Fruit fly (Drosophila melanogaster) whole organism, embryonic: ENCODE measurements around the gene Ykt6.

Source experiments
- CG10979 ChIP-seq: fragments of 200-800 bp; sonication (Bioruptor generic); optimal IDR thresholded peaks from 2 replicates; lab custom pipeline; 2018; ENCODE audit warnings: missing biosample characterization, mild to moderate bottlenecking, missing genetic modification characterization, moderate library complexity
- CG11504 ChIP-seq: fragments of 200-800 bp; sonication (Bioruptor generic); optimal IDR thresholded peaks from 3 replicates; lab custom pipeline; 2019; ENCODE audit warnings: missing biosample characterization, mild to moderate bottlenecking, missing genetic modification characterization, moderate library complexity
- CG11560 ChIP-seq: fragments of 200-800 bp; sonication (Bioruptor generic); IDR thresholded peaks from 3 replicates; pipeline ENCODE4 v1.3.6; 2022; ENCODE audit warnings: missing biosample characterization, missing genetic modification characterization
- CG11695 ChIP-seq: fragments of 200-800 bp; sonication (Bioruptor generic); IDR thresholded peaks from 3 replicates; pipeline ENCODE4 v1.3.6; 2022; ENCODE audit warnings: missing biosample characterization, missing genetic modification characterization
- CG12942 ChIP-seq: fragments of 200-800 bp; sonication (Bioruptor generic); optimal IDR thresholded peaks from 3 replicates; lab custom pipeline; 2016; ENCODE audit warnings: missing biosample characterization, missing genetic modification characterization
- CG17568 ChIP-seq: fragments of 200-800 bp; sonication (Bioruptor generic); optimal IDR thresholded peaks from 2 replicates; lab custom pipeline; 2018; ENCODE audit warnings: missing biosample characterization, mild to moderate bottlenecking, missing genetic modification characterization, moderate library complexity
- CG17829 ChIP-seq: fragments of 200-800 bp; optimal IDR thresholded peaks from 2 replicates; lab custom pipeline; 2019; ENCODE audit warnings: missing biosample characterization, mild to moderate bottlenecking, missing genetic modification characterization, moderate library complexity
- CG18262 ChIP-seq: fragments of 200-800 bp; optimal IDR thresholded peaks from 3 replicates; lab custom pipeline; 2019; ENCODE audit warnings: missing biosample characterization, mild to moderate bottlenecking, missing genetic modification characterization, moderate library complexity
- CG2712 ChIP-seq: fragments of 200-800 bp; optimal IDR thresholded peaks from 3 replicates; lab custom pipeline; 2019; ENCODE audit warnings: missing biosample characterization, mild to moderate bottlenecking, missing genetic modification characterization, moderate library complexity
- CG3163 ChIP-seq: fragments of 200-800 bp; sonication (Bioruptor generic); optimal IDR thresholded peaks from 3 replicates; lab custom pipeline; 2016; ENCODE audit warnings: missing biosample characterization, missing genetic modification characterization
- CG43689 ChIP-seq: fragments of 200-800 bp; sonication (Bioruptor generic); IDR thresholded peaks from 2 replicates; pipeline ENCODE4 v1.3.6; 2022; ENCODE audit warnings: missing biosample characterization, missing genetic modification characterization
- CG8281 ChIP-seq: fragments of 200-800 bp; sonication (Bioruptor generic); optimal IDR thresholded peaks from 2 replicates; lab custom pipeline; 2018; ENCODE audit warnings: missing biosample characterization, mild to moderate bottlenecking, missing genetic modification characterization, moderate library complexity
- CG8944 ChIP-seq: fragments of 200-800 bp; sonication (Bioruptor generic); optimal IDR thresholded peaks from 3 replicates; lab custom pipeline; 2016; ENCODE audit warnings: missing biosample characterization, missing genetic modification characterization
- Dad ChIP-seq: fragments of 200-800 bp; sonication (Bioruptor generic); optimal IDR thresholded peaks from 3 replicates; lab custom pipeline; 2016; ENCODE audit warnings: missing biosample characterization, missing genetic modification characterization
- Ets65A ChIP-seq: fragments of 200-800 bp; sonication (Bioruptor generic); peaks from one replicate; lab custom pipeline; 2016; ENCODE audit warnings: missing biosample characterization, missing genetic modification characterization
- H15 ChIP-seq: fragments of 200-800 bp; sonication (Bioruptor generic); IDR thresholded peaks from 3 replicates; pipeline ENCODE4 v1.3.6; 2022; ENCODE audit warnings: missing biosample characterization, missing genetic modification characterization
- HLHmδ ChIP-seq: fragments of 200-800 bp; sonication (Bioruptor generic); optimal IDR thresholded peaks from 2 replicates; lab custom pipeline; 2018; ENCODE audit warnings: missing biosample characterization, mild to moderate bottlenecking, missing genetic modification characterization, moderate library complexity
- Hr78 ChIP-seq, 2 experiments: fragments of 200-800 bp in 1 of 2; fragments of >200 bp in 1 of 2; sonication (Bioruptor generic) in 1 of 2; optimal IDR thresholded peaks; 2 replicates each; lab custom pipeline; 2017 to 2019; ENCODE audit warnings: missing biosample characterization in 2 of 2, missing genetic modification characterization in 2 of 2, mild to moderate bottlenecking in 1 of 2, moderate library complexity in 1 of 2
- Hsf ChIP-seq: fragments of 200-800 bp; sonication (Bioruptor generic); optimal IDR thresholded peaks from 3 replicates; lab custom pipeline; 2016; ENCODE audit warnings: missing biosample characterization, missing genetic modification characterization
- Neu2 ChIP-seq: fragments of 200-800 bp; sonication (Bioruptor generic); optimal IDR thresholded peaks from 3 replicates; lab custom pipeline; 2016; ENCODE audit warnings: missing biosample characterization, missing genetic modification characterization, borderline replicate concordance
- Opbp ChIP-seq: fragments of 200-800 bp; sonication (Bioruptor generic); IDR thresholded peaks from 3 replicates; pipeline ENCODE4 v1.3.6; 2022; ENCODE audit warnings: missing biosample characterization, missing genetic modification characterization; ENCODE audit not compliant: partially characterized antibody
- Rfx ChIP-seq: fragments of 200-800 bp; sonication (Bioruptor generic); IDR thresholded peaks from 2 replicates; pipeline ENCODE4 v1.3.6; 2022; ENCODE audit warnings: missing biosample characterization, missing genetic modification characterization
- Sry-β ChIP-seq: fragments of 200-800 bp; sonication (Bioruptor generic); optimal IDR thresholded peaks from 2 replicates; lab custom pipeline; 2018; ENCODE audit warnings: missing biosample characterization, mild to moderate bottlenecking, missing genetic modification characterization, moderate library complexity
- Usf ChIP-seq: fragments of 200-800 bp; sonication (Bioruptor generic); optimal IDR thresholded peaks from 2 replicates; lab custom pipeline; 2017; ENCODE audit warnings: missing genotype, missing biosample characterization, missing genetic modification characterization
- ac ChIP-seq: fragments of 200-800 bp; sonication (Bioruptor generic); optimal IDR thresholded peaks from 3 replicates; lab custom pipeline; 2017; ENCODE audit warnings: missing biosample characterization, mild to moderate bottlenecking, missing genetic modification characterization
- al ChIP-seq: fragments of 200-800 bp; sonication (Bioruptor generic); IDR thresholded peaks from 2 replicates; pipeline ENCODE4 v1.3.6; 2022; ENCODE audit warnings: missing biosample characterization, missing genetic modification characterization
- bigmax ChIP-seq: fragments of 200-800 bp; sonication (Bioruptor generic); optimal IDR thresholded peaks from 2 replicates; lab custom pipeline; 2018; ENCODE audit warnings: missing biosample characterization, mild to moderate bottlenecking, missing genetic modification characterization
- cato ChIP-seq: fragments of 200-800 bp; sonication (Bioruptor generic); optimal IDR thresholded peaks from 2 replicates; lab custom pipeline; 2016; ENCODE audit warnings: missing biosample characterization, missing genetic modification characterization, borderline replicate concordance
- ci ChIP-seq: fragments of 200-800 bp; sonication (Bioruptor generic); IDR thresholded peaks from 3 replicates; pipeline ENCODE4 v1.3.6; 2022; ENCODE audit warnings: missing biosample characterization, missing genetic modification characterization
- dm ChIP-seq: fragments of 200-800 bp; sonication (Bioruptor generic); optimal IDR thresholded peaks from 3 replicates; lab custom pipeline; 2016; ENCODE audit warnings: missing biosample characterization, missing genetic modification characterization
- eve ChIP-seq, 2 experiments: fragments of >200 bp; optimal IDR thresholded peaks; 2 replicates each; lab custom pipeline; 2017; ENCODE audit warnings: missing biosample characterization in 2 of 2, missing genetic modification characterization in 2 of 2
- gce ChIP-seq: fragments of 200-800 bp; sonication (Bioruptor generic); IDR thresholded peaks from 3 replicates; pipeline ENCODE4 v1.3.6; 2022; ENCODE audit warnings: missing biosample characterization, missing genetic modification characterization
- grn ChIP-seq: fragments of 200-800 bp; sonication (Bioruptor generic); optimal IDR thresholded peaks from 3 replicates; lab custom pipeline; 2017; ENCODE audit warnings: missing biosample characterization, missing genetic modification characterization
- ham ChIP-seq: fragments of 200-800 bp; sonication (Bioruptor generic); IDR thresholded peaks from 2 replicates; pipeline ENCODE4 v1.3.6; 2022; ENCODE audit warnings: missing biosample characterization, missing genetic modification characterization
- jumu ChIP-seq: fragments of 200-800 bp; sonication (Bioruptor generic); optimal IDR thresholded peaks from 3 replicates; lab custom pipeline; 2016; ENCODE audit warnings: missing biosample characterization, missing genetic modification characterization
- onecut ChIP-seq: fragments of 200-800 bp; sonication (Bioruptor generic); IDR thresholded peaks from 2 replicates; pipeline ENCODE4 v1.3.6; 2022; ENCODE audit warnings: missing biosample characterization, missing genetic modification characterization
- pfk ChIP-seq: fragments of 200-800 bp; sonication (Bioruptor generic); optimal IDR thresholded peaks from 2 replicates; lab custom pipeline; 2018; ENCODE audit warnings: missing biosample characterization, mild to moderate bottlenecking, missing genetic modification characterization, moderate library complexity
- sens ChIP-seq: fragments of 200-800 bp; sonication (Bioruptor generic); peaks from one replicate; lab custom pipeline; 2016; ENCODE audit warnings: missing biosample characterization, missing genetic modification characterization
- slou ChIP-seq: fragments of 200-800 bp; sonication (Bioruptor generic); optimal IDR thresholded peaks from 3 replicates; lab custom pipeline; 2016; ENCODE audit warnings: missing biosample characterization, missing genetic modification characterization
- slp2 ChIP-seq: fragments of 200-800 bp; sonication (Bioruptor generic); optimal IDR thresholded peaks from 2 replicates; lab custom pipeline; 2016; ENCODE audit warnings: missing biosample characterization, missing genetic modification characterization
- sna ChIP-seq: fragments of 200-800 bp; sonication (Bioruptor generic); IDR thresholded peaks from 2 replicates; pipeline ENCODE4 v1.3.6; 2022; ENCODE audit warnings: missing biosample characterization, missing genetic modification characterization; ENCODE audit not compliant: partially characterized antibody
- stc ChIP-seq: fragments of 200-800 bp; sonication (Bioruptor generic); IDR thresholded peaks from 2 replicates; pipeline ENCODE4 v1.3.6; 2022; ENCODE audit warnings: missing biosample characterization, missing genetic modification characterization
- unpg ChIP-seq: fragments of 200-800 bp; sonication (Bioruptor generic); optimal IDR thresholded peaks from 3 replicates; lab custom pipeline; 2018; ENCODE audit warnings: missing biosample characterization, mild to moderate bottlenecking, missing genetic modification characterization, moderate library complexity
- vfl ChIP-seq: fragments of 200-800 bp; sonication (Bioruptor generic); optimal IDR thresholded peaks from 2 replicates; lab custom pipeline; 2016; ENCODE audit warnings: missing biosample characterization, missing genetic modification characterization
- wdn ChIP-seq: fragments of 200-800 bp; sonication (Bioruptor generic); IDR thresholded peaks from 2 replicates; pipeline ENCODE4 v1.3.6; 2022; ENCODE audit warnings: missing biosample characterization, missing genetic modification characterization

Ykt6 gene

dm6 chrX:7893411-7894122 lies 26.6 kb upstream of the Ykt6 start, which contains the start of the genes CG45089, ND-MNLL and p115 (continued):
- TF ChIP-seq al (peak; percentile 46; the same call in 1 of the 2 replicates), CG12942 (GFP tag; lab: Kevin White, UChicago) (peak; percentile 48), onecut (GFP tag; lab: Robert Waterston, UW) (0 out of 2 replicates have a peak, but pooled peaks have one; percentile 6), HLHmδ (GFP tag; lab: Kevin White, UChicago) (no peak), CG11560 (tag; lab: Robert Waterston, UW) (no peak), Usf (no peak), CG3163 (GFP tag; lab: Kevin White, UChicago) (no peak), ci (GFP tag; lab: Robert Waterston, UW) (no peak), Hsf (GFP tag; lab: Kevin White, UChicago) (peak; percentile 48), gce (GFP tag; lab: Robert Waterston, UW) (no peak), CG17568 (GFP tag; lab: Kevin White, UChicago) (no peak), Dad (GFP tag; lab: Kevin White, UChicago) (peak; percentile 4), vfl (peak; percentile 45), CG2712 (tag; lab: Kevin White, UChicago) (peak; percentile 81)

dm6 chrX:7900659-7901058 lies 19.6 kb upstream of the Ykt6 start:
- TF ChIP-seq jumu (GFP tag; lab: Kevin White, UChicago) (no peak), sens (peak; percentile 53), Ets65A (peak; percentile 65), Opbp (GFP tag; lab: Robert Waterston, UW) (0 out of 3 replicates have a peak, but pooled peaks have one; percentile 10), wdn (no peak)

dm6 chrX:7901153-7902038 lies 18.8 kb upstream of the Ykt6 start, which contains the start of the genes RpS6 and bys:
Gene RpS6 (minus strand): TSS chrX:7901331.
Gene bys (plus strand): TSS chrX:7901880.
- TF ChIP-seq Sry-β: peak; percentile 16
- no peak for TF ChIP-seq eve (GFP tag; optimal IDR thresholded peaks at IDR 0.05; lab: Kevin White, UChicago)
- peak; percentile 7 for TF ChIP-seq bigmax
- TF ChIP-seq CG18262: peak; percentile 30
- TF ChIP-seq Rfx (GFP tag; lab: Robert Waterston, UW): peak; percentile 79
- no peak for TF ChIP-seq Neu2 (GFP tag; lab: Kevin White, UChicago)
- no peak for TF ChIP-seq cato (GFP tag; lab: Kevin White, UChicago)
- no peak for TF ChIP-seq grn
- peak; percentile 2 for TF ChIP-seq CG10979
- TF ChIP-seq CG17829 (tag; lab: Kevin White, UChicago): peak; percentile 12
- no peak for TF ChIP-seq CG43689 (GFP tag; lab: Robert Waterston, UW)
- peak; percentile 46 for TF ChIP-seq CG11504 (tag; lab: Kevin White, UChicago)
- peak; percentile 7 for TF ChIP-seq slp2
- TF ChIP-seq sna (GFP tag; lab: Robert Waterston, UW): 0 out of 2 replicates have a peak, but pooled peaks have one; percentile 36
- TF ChIP-seq slou: peak; percentile 41
- peak; percentile 51 for TF ChIP-seq unpg (GFP tag; lab: Kevin White, UChicago)
- TF ChIP-seq stc (GFP tag; lab: Robert Waterston, UW): no peak
- peak; percentile 57 for TF ChIP-seq pfk
- peak; percentile 46 for TF ChIP-seq ac (GFP tag; lab: Kevin White, UChicago)
- peak; percentile 6 for TF ChIP-seq CG8281 (tag; lab: Kevin White, UChicago)
- no peak for TF ChIP-seq Hr78 (GFP tag; optimal IDR thresholded peaks at IDR 0.05; lab: Kevin White, UChicago)
- peak; percentile 92 for TF ChIP-seq dm (GFP tag; lab: Kevin White, UChicago)
- TF ChIP-seq CG8944 (GFP tag; lab: Kevin White, UChicago): peak; percentile 32
- TF ChIP-seq H15: peak; percentile 58; the same call in 1 of the 3 replicates
- no peak for TF ChIP-seq ham (GFP tag; lab: Robert Waterston, UW)
- 0 out of 3 replicates have a peak, but pooled peaks have one; percentile 31 for TF ChIP-seq CG11695 (GFP tag; lab: Robert Waterston, UW)
